Worm (Caenorhabditis elegans): ENCODE measurements around the gene K01G5.10.
"Not testable (repeated sequence)": the region's sequence is repeated elsewhere in the genome, so short reads cannot be mapped to it uniquely, and the experiment has no call there.

The K01G5.10 gene

ce11 chrIII:10805625-10806024, 47.3 kb upstream of the K01G5.10 start, which contains the start of gene klp-7:
Gene klp-7 (plus strand): TSS chrIII:10805925.
- TF ChIP-seq ztf-11, nhr-47, nhr-20 (tag; optimal IDR thresholded peaks at IDR 0.05): not testable (repeated sequence)

DNA sequence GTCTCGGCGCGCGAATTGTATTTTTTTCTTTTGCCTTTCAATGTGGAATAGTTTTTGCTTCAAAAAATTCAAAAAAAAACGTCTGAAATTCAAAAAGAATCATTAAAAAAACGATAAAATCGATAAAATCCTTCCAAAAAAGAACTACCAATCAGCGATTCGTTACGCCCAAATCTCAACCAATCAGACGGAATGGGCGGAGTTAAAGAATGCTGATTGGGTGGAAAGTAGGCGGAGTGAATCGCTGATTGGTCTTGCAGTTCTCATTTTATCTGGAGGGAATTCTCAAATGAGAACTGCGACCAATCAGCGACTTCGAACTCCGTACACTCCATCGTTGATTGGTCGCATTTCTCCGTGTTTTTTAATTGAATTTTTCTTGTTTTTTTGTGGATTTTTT, 46.9 kb upstream of the K01G5.10 start:
- TF ChIP-seq fkh-4 (tag; optimal IDR thresholded peaks at IDR 0.05; ENCODE audit: borderline replicate concordance) = no peak
- no peak for TF ChIP-seq efl-1 (optimal IDR thresholded peaks at IDR 0.05)
- TF ChIP-seq efl-1 (GFP tag; optimal IDR thresholded peaks at IDR 0.05 in 1 of 2) = no peak
- TF ChIP-seq snpc-4 (tag; optimal IDR thresholded peaks at IDR 0.05) = no peak
- no peak for TF ChIP-seq nhr-237 (tag; optimal IDR thresholded peaks at IDR 0.05)
- TF ChIP-seq egl-27 (tag; optimal IDR thresholded peaks at IDR 0.05) = no peak
- no peak for TF ChIP-seq nhr-12 (tag; optimal IDR thresholded peaks at IDR 0.05)
- no peak for TF ChIP-seq lin-14 (GFP tag; optimal IDR thresholded peaks at IDR 0.05)
- no peak for TF ChIP-seq ama-1 (optimal IDR thresholded peaks at IDR 0.05)
- no peak for TF ChIP-seq mdl-1 (tag; optimal IDR thresholded peaks at IDR 0.05)
- TF ChIP-seq fkh-10 (GFP tag; optimal IDR thresholded peaks at IDR 0.05) = no peak
- TF ChIP-seq elt-2 (tag; optimal IDR thresholded peaks at IDR 0.05) = no peak
- no peak for TF ChIP-seq pqm-1 (tag; optimal IDR thresholded peaks at IDR 0.05)
- no peak for TF ChIP-seq fkh-8 (tag; optimal IDR thresholded peaks at IDR 0.05)
- TF ChIP-seq nhr-20 (tag; optimal IDR thresholded peaks at IDR 0.05) = no peak
- TF ChIP-seq sox-4 (tag; optimal IDR thresholded peaks at IDR 0.05) = no peak

- peak; percentile 39 for TF ChIP-seq rnt-1 (tag; optimal IDR thresholded peaks at IDR 0.05)
- TF ChIP-seq pag-3 (tag; optimal IDR thresholded peaks at IDR 0.05; ENCODE audit: borderline replicate concordance, insufficient read depth) = peak; percentile 59
- TF ChIP-seq lsy-2 (tag; optimal IDR thresholded peaks at IDR 0.05) = peak in 1 of 2 experiments; percentile 10
- TF ChIP-seq pqm-1 (tag; optimal IDR thresholded peaks at IDR 0.05) = no peak
- TF ChIP-seq ceh-82 (tag; optimal IDR thresholded peaks at IDR 0.05) = no peak
- no peak for TF ChIP-seq grh-1 (GFP tag; IDR thresholded peaks at IDR 0.05)
- TF ChIP-seq nhr-71 (tag; optimal IDR thresholded peaks at IDR 0.05) = peak; percentile 37
- no peak for TF ChIP-seq ces-1 (GFP tag; optimal IDR thresholded peaks at IDR 0.05)
Measured at ce11 chrIII:10802032-10802431, 43.7 kb upstream of the K01G5.10 start, which contains the start of gene K11D9.3. Gene K11D9.3 (minus strand): TSS chrIII:10802212.

- no peak for TF ChIP-seq C16A3.4 (tag; optimal IDR thresholded peaks at IDR 0.05)
- TF ChIP-seq nhr-28 (tag; optimal IDR thresholded peaks at IDR 0.05) = no peak
- no peak for TF ChIP-seq lir-3 (tag; optimal IDR thresholded peaks at IDR 0.05; ENCODE audit: poor library complexity)
- TF ChIP-seq nhr-84 (tag; optimal IDR thresholded peaks at IDR 0.05) = no peak
- TF ChIP-seq xbp-1 (tag; optimal IDR thresholded peaks at IDR 0.05) = no peak
- TF ChIP-seq ces-1 (GFP tag; optimal IDR thresholded peaks at IDR 0.05) = no peak
- no peak for TF ChIP-seq nhr-12 (tag; optimal IDR thresholded peaks at IDR 0.05)
- no peak for TF ChIP-seq mep-1 (tag; optimal IDR thresholded peaks at IDR 0.05)
- no peak for TF ChIP-seq pqm-1 (tag; optimal IDR thresholded peaks at IDR 0.05)
Measured at ce11 chrIII:10794049-10794448, 35.7 kb upstream of the K01G5.10 start, which contains the start of gene clec-163. Gene clec-163 (plus strand): TSS chrIII:10794349.

DNA sequence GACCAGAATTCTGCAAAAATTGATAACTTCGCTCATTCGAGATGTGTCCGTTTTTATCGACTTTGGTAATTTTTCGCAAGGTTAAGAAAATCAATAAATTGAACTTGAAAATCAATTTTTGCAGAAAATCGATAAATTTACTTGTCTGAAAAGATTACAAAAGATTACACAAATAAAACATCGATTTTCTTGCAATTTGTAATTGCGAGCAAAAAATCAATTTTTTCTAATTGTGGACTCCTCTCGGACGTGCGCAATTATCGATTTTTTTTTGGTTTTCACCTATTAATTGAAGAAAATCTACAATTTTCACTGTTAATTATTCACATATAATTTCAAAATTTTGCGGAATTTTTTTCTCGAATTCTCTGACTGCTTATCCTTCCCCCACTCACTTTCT, 32.9 kb upstream of the K01G5.10 start:
- TF ChIP-seq aly-2 (tag; optimal IDR thresholded peaks at IDR 0.05) (no peak), ceh-8 (GFP tag; optimal IDR thresholded peaks at IDR 0.05) (no peak)

- TF ChIP-seq elt-3 (tag; optimal IDR thresholded peaks at IDR 0.05) (no peak), nhr-237 (tag; optimal IDR thresholded peaks at IDR 0.05) (no peak), lin-14 (GFP tag; optimal IDR thresholded peaks at IDR 0.05) (no peak), Y116A8C.19 (tag; optimal IDR thresholded peaks at IDR 0.05; ENCODE audit: borderline replicate concordance) (no peak), C04F5.9 (tag; optimal IDR thresholded peaks at IDR 0.05) (no peak), nhr-71 (tag; optimal IDR thresholded peaks at IDR 0.05) (no peak), dsc-1 (tag; optimal IDR thresholded peaks at IDR 0.05) (no peak), nhr-19 (GFP tag; conservative IDR thresholded peaks at IDR 0.05) (no peak), sup-37 (GFP tag; optimal IDR thresholded peaks at IDR 0.05) (no peak), nhr-47 (tag; optimal IDR thresholded peaks at IDR 0.05) (no peak), ceh-88 (GFP tag; IDR thresholded peaks at IDR 0.05) (no peak), xbp-1 (tag; optimal IDR thresholded peaks at IDR 0.05) (no peak), skn-1 (tag; optimal IDR thresholded peaks at IDR 0.05) (no peak), nhr-28 (tag; optimal IDR thresholded peaks at IDR 0.05) (no peak), nhr-20 (tag; optimal IDR thresholded peaks at IDR 0.05) (no peak), tlp-1 (tag; optimal IDR thresholded peaks at IDR 0.05) (no peak), unc-98 (GFP tag; IDR thresholded peaks at IDR 0.05) (no peak), tbx-2 (tag; optimal IDR thresholded peaks at IDR 0.05) (no peak)
Measured at ce11 chrIII:10783052-10783451, 24.7 kb upstream of the K01G5.10 start.
